Worm (Caenorhabditis elegans) whole organism, midembryonic: ENCODE measurements around the gene hlh-27.

Source experiments
- T22C8.4 ChIP-seq: fragments of 200-800 bp; sonication (Bioruptor generic); IDR thresholded peaks from 2 replicates; pipeline ENCODE4 v1.3.6; 2022; ENCODE audit warnings: missing genetic modification characterization, missing compliant biosample characterization
- cog-1 ChIP-seq: sonication (generic microtip); optimal IDR thresholded peaks from 2 replicates; lab custom pipeline; 2016; ENCODE audit warnings: missing genetic modification characterization, missing compliant biosample characterization
- flt-1 ChIP-seq: fragments of 200-800 bp; sonication (Bioruptor generic); IDR thresholded peaks from 2 replicates; pipeline ENCODE4 v1.3.6; 2022; ENCODE audit warnings: missing genetic modification characterization, missing compliant biosample characterization
- klf-2 ChIP-seq: fragments of 200-800 bp; sonication (Bioruptor generic); conservative IDR thresholded peaks from 2 replicates; pipeline ENCODE4 v1.3.6; 2022; ENCODE audit warnings: missing genetic modification reagents, missing genetic modification characterization, missing compliant biosample characterization
- med-1 ChIP-seq: sonication (generic microtip); optimal IDR thresholded peaks from 2 replicates; lab custom pipeline; 2017; ENCODE audit warnings: missing genetic modification characterization, mild to moderate bottlenecking, missing compliant biosample characterization, antibody characterized with exemption, missing genetic modification reagents; ENCODE audit not compliant: insufficient read depth
- ref-1 ChIP-seq: fragments of 200-800 bp; sonication (Bioruptor generic); conservative IDR thresholded peaks from 2 replicates; pipeline ENCODE4 v1.3.6; 2022; ENCODE audit warnings: missing genetic modification reagents, missing genetic modification characterization, missing compliant biosample characterization
- tab-1 ChIP-seq: fragments of 200-800 bp; sonication (Bioruptor generic); IDR thresholded peaks from 2 replicates; pipeline ENCODE4 v1.3.6; 2022; ENCODE audit warnings: missing genetic modification characterization, missing compliant biosample characterization
- ztf-23 ChIP-seq: fragments of 200-800 bp; sonication (Bioruptor generic); IDR thresholded peaks from 2 replicates; pipeline ENCODE4 v1.3.6; 2022; ENCODE audit warnings: missing genetic modification reagents, missing genetic modification characterization, missing compliant biosample characterization
- ztf-29 ChIP-seq: fragments of 200-800 bp; sonication (Bioruptor generic); IDR thresholded peaks from 2 replicates; pipeline ENCODE4 v1.3.6; 2022; ENCODE audit warnings: missing genetic modification reagents, missing genetic modification characterization, missing compliant biosample characterization

Gene hlh-27

ce11 chrII:5574925-5575324 is 34.9 kb upstream of the hlh-27 start:
- TF ChIP-seq klf-2 (GFP tag; lab: Robert Waterston, UW), result no peak
- no peak for TF ChIP-seq ztf-23 (GFP tag; lab: Robert Waterston, UW)
- no peak for TF ChIP-seq med-1
- no peak for TF ChIP-seq T22C8.4 (GFP tag; lab: Robert Waterston, UW)
- no peak for TF ChIP-seq ztf-29 (GFP tag; lab: Robert Waterston, UW)
- no peak for TF ChIP-seq ref-1 (GFP tag; lab: Robert Waterston, UW)
- TF ChIP-seq tab-1 (GFP tag; lab: Robert Waterston, UW), result no peak

ce11 chrII:5572082-5572746 is 32.2 kb upstream of the hlh-27 start:
- TF ChIP-seq cog-1 (no peak), ref-1 (GFP tag; lab: Robert Waterston, UW) (no peak), klf-2 (GFP tag; lab: Robert Waterston, UW) (no peak), T22C8.4 (GFP tag; lab: Robert Waterston, UW) (no peak), med-1 (no peak), ztf-23 (GFP tag; lab: Robert Waterston, UW) (no peak), flt-1 (GFP tag; lab: Robert Waterston, UW) (no peak), tab-1 (GFP tag; lab: Robert Waterston, UW) (no peak), ztf-29 (GFP tag; lab: Robert Waterston, UW) (no peak)

ce11 chrII:5570272-5570671 is 30.3 kb upstream of the hlh-27 start, which contains the start of the genes C17C3.1 and C17C3.15:
Gene C17C3.1, plus strand, starts transcription at chrII:5570572.
Gene C17C3.15, plus strand, starts transcription at chrII:5570654.
- TF ChIP-seq med-1 (no peak), flt-1 (GFP tag; lab: Robert Waterston, UW) (no peak), T22C8.4 (GFP tag; lab: Robert Waterston, UW) (no peak)

- no peak for TF ChIP-seq ztf-29 (GFP tag; lab: Robert Waterston, UW)
- 0 out of 2 replicates have a peak, but pooled peaks have one; percentile 45 for TF ChIP-seq flt-1 (GFP tag; lab: Robert Waterston, UW)
- no peak for TF ChIP-seq med-1
Observed at ce11 chrII:5565082-5565623, 25.1 kb upstream of the hlh-27 start.

- TF ChIP-seq flt-1 (GFP tag; lab: Robert Waterston, UW), result no peak
- no peak for TF ChIP-seq cog-1
- TF ChIP-seq ref-1 (GFP tag; lab: Robert Waterston, UW), result no peak
- no peak for TF ChIP-seq tab-1 (GFP tag; lab: Robert Waterston, UW)
- no peak for TF ChIP-seq T22C8.4 (GFP tag; lab: Robert Waterston, UW)
- TF ChIP-seq ztf-29 (GFP tag; lab: Robert Waterston, UW), result no peak
- TF ChIP-seq ztf-23 (GFP tag; lab: Robert Waterston, UW), result no peak
- TF ChIP-seq med-1, result no peak
- no peak for TF ChIP-seq klf-2 (GFP tag; lab: Robert Waterston, UW)
Observed at ce11 chrII:5561392-5561791, 21.4 kb upstream of the hlh-27 start, which contains the start of gene C17C3.3. Gene C17C3.3, plus strand, starts transcription at chrII:5561737.

- no peak for TF ChIP-seq flt-1 (GFP tag; lab: Robert Waterston, UW)
- no peak for TF ChIP-seq T22C8.4 (GFP tag; lab: Robert Waterston, UW)
- no peak for TF ChIP-seq cog-1
- TF ChIP-seq med-1, result no peak
- no peak for TF ChIP-seq klf-2 (GFP tag; lab: Robert Waterston, UW)
- no peak for TF ChIP-seq ztf-29 (GFP tag; lab: Robert Waterston, UW)
- no peak for TF ChIP-seq ref-1 (GFP tag; lab: Robert Waterston, UW)
Observed at ce11 chrII:5557134-5557533, 17.1 kb upstream of the hlh-27 start.

- no peak for TF ChIP-seq cog-1
- TF ChIP-seq med-1, result no peak
- no peak for TF ChIP-seq tab-1 (GFP tag; lab: Robert Waterston, UW)
- no peak for TF ChIP-seq ztf-29 (GFP tag; lab: Robert Waterston, UW)
- no peak for TF ChIP-seq klf-2 (GFP tag; lab: Robert Waterston, UW)
- no peak for TF ChIP-seq T22C8.4 (GFP tag; lab: Robert Waterston, UW)
Observed at ce11 chrII:5556431-5556830, 16.4 kb upstream of the hlh-27 start, which contains the start of gene ins-11. Gene ins-11, plus strand, starts transcription at chrII:5556731.

ce11 chrII:5555522-5555921 is 15.5 kb upstream of the hlh-27 start:
- no peak for TF ChIP-seq med-1
- no peak for TF ChIP-seq ref-1 (GFP tag; lab: Robert Waterston, UW)
- TF ChIP-seq tab-1 (GFP tag; lab: Robert Waterston, UW), result no peak
- no peak for TF ChIP-seq klf-2 (GFP tag; lab: Robert Waterston, UW)
- TF ChIP-seq ztf-23 (GFP tag; lab: Robert Waterston, UW), result no peak
- TF ChIP-seq T22C8.4 (GFP tag; lab: Robert Waterston, UW), result no peak
- no peak for TF ChIP-seq flt-1 (GFP tag; lab: Robert Waterston, UW)
- no peak for TF ChIP-seq ztf-29 (GFP tag; lab: Robert Waterston, UW)
- TF ChIP-seq cog-1, result no peak

ce11 chrII:5554788-5555187 is 14.8 kb upstream of the hlh-27 start:
- no peak for TF ChIP-seq ref-1 (GFP tag; lab: Robert Waterston, UW)
- TF ChIP-seq T22C8.4 (GFP tag; lab: Robert Waterston, UW), result no peak
- TF ChIP-seq flt-1 (GFP tag; lab: Robert Waterston, UW), result no peak
- TF ChIP-seq cog-1, result no peak
- no peak for TF ChIP-seq klf-2 (GFP tag; lab: Robert Waterston, UW)
- TF ChIP-seq ztf-29 (GFP tag; lab: Robert Waterston, UW), result no peak

ce11 chrII:5554317-5554716 is 14.3 kb upstream of the hlh-27 start, which contains the start of gene ins-12:
Gene ins-12, plus strand, starts transcription at chrII:5554617.
- TF ChIP-seq ztf-23 (GFP tag; lab: Robert Waterston, UW) (no peak), tab-1 (GFP tag; lab: Robert Waterston, UW) (no peak), T22C8.4 (GFP tag; lab: Robert Waterston, UW) (no peak), flt-1 (GFP tag; lab: Robert Waterston, UW) (no peak), klf-2 (GFP tag; lab: Robert Waterston, UW) (no peak), ztf-29 (GFP tag; lab: Robert Waterston, UW) (no peak), ref-1 (GFP tag; lab: Robert Waterston, UW) (no peak), cog-1 (no peak)
